Worm (Caenorhabditis elegans) whole organism, early embryonic: ENCODE results near the gene C02F5.10.

Source experiments
- flt-1 ChIP-seq: fragments of 200-800 bp; sonication (Bioruptor generic); IDR thresholded peaks from 2 replicates; pipeline ENCODE4 v1.3.6; 2022; ENCODE audit warnings: missing genetic modification characterization, missing compliant biosample characterization
- hnd-1 ChIP-seq: sonication (generic microtip); optimal IDR thresholded peaks from 2 replicates; lab custom pipeline; 2016; ENCODE audit warnings: missing genetic modification characterization, missing compliant biosample characterization
- scrt-1 ChIP-seq: fragments of 200-800 bp; sonication (Bioruptor generic); IDR thresholded peaks from 2 replicates; pipeline ENCODE4 v1.3.6; 2022; ENCODE audit warnings: missing genetic modification characterization, missing compliant biosample characterization

DNA sequence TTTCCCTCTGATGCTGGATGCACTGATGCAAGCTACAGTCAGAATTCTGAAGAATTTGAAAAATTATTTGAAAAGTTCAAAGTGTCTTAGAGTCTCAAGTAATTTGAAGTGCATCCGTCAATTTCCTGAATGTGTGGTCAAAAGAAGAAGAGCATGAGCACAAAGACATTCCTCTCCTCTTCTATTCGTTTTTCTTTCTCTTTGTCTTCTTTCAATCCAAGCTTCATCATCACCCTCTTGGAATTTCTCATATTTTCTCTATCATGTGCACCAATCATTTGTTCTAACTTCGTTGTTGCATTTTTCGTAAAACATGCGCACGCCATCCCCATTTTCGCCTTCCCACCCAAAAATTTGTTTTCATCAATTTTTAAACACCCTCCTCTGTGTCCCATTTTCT is 36.7 kb upstream of the C02F5.10 start:
- TF ChIP-seq flt-1 (GFP tag; lab: Robert Waterston, UW) (no peak), hnd-1 (tag; lab: Kevin White, UChicago) (no peak), scrt-1 (GFP tag; lab: Robert Waterston, UW) (no peak)
